Fruit fly (Drosophila melanogaster) whole organism, embryonic: Measurements from ENCODE around the gene CG15439.

Experiments used
- Bgb ChIP-seq: fragments of 200-800 bp; sonication (Bioruptor generic); IDR thresholded peaks from 2 replicates; pipeline ENCODE4 v1.3.6; 2022; ENCODE audit warnings: missing biosample characterization, missing genetic modification characterization; ENCODE audit not compliant: partially characterized antibody
- CG10147 ChIP-seq: fragments of 200-800 bp; sonication (Bioruptor generic); optimal IDR thresholded peaks from 2 replicates; lab custom pipeline; 2019; ENCODE audit warnings: missing biosample characterization, mild to moderate bottlenecking, missing genetic modification characterization, moderate library complexity
- CG10366 ChIP-seq: fragments of 200-800 bp; sonication (Bioruptor generic); IDR thresholded peaks from 2 replicates; pipeline ENCODE4 v1.3.6; 2022; ENCODE audit warnings: missing biosample characterization, missing genetic modification characterization
- CG10462 ChIP-seq: fragments of 200-800 bp; sonication (Bioruptor generic); optimal IDR thresholded peaks from 2 replicates; lab custom pipeline; 2016; ENCODE audit warnings: missing biosample characterization, missing genetic modification characterization
- CG11456 ChIP-seq: fragments of 200-800 bp; sonication (Bioruptor generic); IDR thresholded peaks from 3 replicates; pipeline ENCODE4 v1.3.6; 2022; ENCODE audit warnings: missing biosample characterization, missing genetic modification characterization
- CG11560 ChIP-seq: fragments of 200-800 bp; sonication (Bioruptor generic); IDR thresholded peaks from 3 replicates; pipeline ENCODE4 v1.3.6; 2022; ENCODE audit warnings: missing biosample characterization, missing genetic modification characterization
- CG13287 ChIP-seq: fragments of 200-800 bp; sonication (Bioruptor generic); IDR thresholded peaks from 2 replicates; pipeline ENCODE4 v1.3.6; 2022; ENCODE audit warnings: missing biosample characterization, missing genetic modification characterization; ENCODE audit not compliant: partially characterized antibody
- CG13424 ChIP-seq: fragments of 200-800 bp; sonication (Bioruptor generic); optimal IDR thresholded peaks from 2 replicates; lab custom pipeline; 2019; ENCODE audit warnings: missing biosample characterization, mild to moderate bottlenecking, missing genetic modification characterization, moderate library complexity
- CG14965 ChIP-seq: fragments of 200-800 bp; sonication (Bioruptor generic); optimal IDR thresholded peaks from 2 replicates; lab custom pipeline; 2016; ENCODE audit warnings: missing biosample characterization, missing genetic modification characterization, borderline replicate concordance
- CG15601 ChIP-seq: fragments of 200-800 bp; sonication (Bioruptor generic); optimal IDR thresholded peaks from 3 replicates; lab custom pipeline; 2019; ENCODE audit warnings: missing biosample characterization, mild to moderate bottlenecking, missing genetic modification characterization, moderate library complexity
- CG17912 ChIP-seq: fragments of 200-800 bp; sonication (Bioruptor generic); optimal IDR thresholded peaks from 2 replicates; lab custom pipeline; 2018; ENCODE audit warnings: missing biosample characterization, mild to moderate bottlenecking, missing genetic modification characterization
- CG18764 ChIP-seq: fragments of 200-800 bp; sonication (Bioruptor generic); optimal IDR thresholded peaks from 3 replicates; lab custom pipeline; 2016; ENCODE audit warnings: missing biosample characterization, missing genetic modification characterization
- CG2712 ChIP-seq: fragments of 200-800 bp; optimal IDR thresholded peaks from 3 replicates; lab custom pipeline; 2019; ENCODE audit warnings: missing biosample characterization, mild to moderate bottlenecking, missing genetic modification characterization, moderate library complexity
- CG30403 ChIP-seq: fragments of 200-800 bp; sonication (Bioruptor generic); optimal IDR thresholded peaks from 3 replicates; lab custom pipeline; 2016; ENCODE audit warnings: missing biosample characterization, missing genetic modification characterization
- CG33213 ChIP-seq: fragments of 200-800 bp; sonication (Bioruptor generic); optimal IDR thresholded peaks from 3 replicates; lab custom pipeline; 2016; ENCODE audit warnings: missing biosample characterization, missing genetic modification characterization
- CG34376 ChIP-seq: fragments of 200-800 bp; sonication (Bioruptor generic); optimal IDR thresholded peaks from 2 replicates; lab custom pipeline; 2018; ENCODE audit warnings: missing biosample characterization, mild to moderate bottlenecking, missing genetic modification characterization
- CG42726 ChIP-seq: fragments of 200-800 bp; sonication (Bioruptor generic); IDR thresholded peaks from 2 replicates; pipeline ENCODE4 v1.3.6; 2022; ENCODE audit warnings: missing biosample characterization, missing genetic modification characterization; ENCODE audit not compliant: partially characterized antibody
- CG5245 ChIP-seq: fragments of 200-800 bp; sonication (Bioruptor generic); optimal IDR thresholded peaks from 3 replicates; lab custom pipeline; 2016; ENCODE audit warnings: missing biosample characterization, missing genetic modification characterization
- CG5953 ChIP-seq: fragments of 200-800 bp; sonication (Bioruptor generic); IDR thresholded peaks from 2 replicates; pipeline ENCODE4 v1.3.6; 2022; ENCODE audit warnings: missing biosample characterization, missing genetic modification characterization
- CG8281 ChIP-seq: fragments of 200-800 bp; sonication (Bioruptor generic); optimal IDR thresholded peaks from 2 replicates; lab custom pipeline; 2018; ENCODE audit warnings: missing biosample characterization, mild to moderate bottlenecking, missing genetic modification characterization, moderate library complexity
- CG9876 ChIP-seq: fragments of 200-800 bp; sonication (Bioruptor generic); optimal IDR thresholded peaks from 2 replicates; lab custom pipeline; 2016; ENCODE audit warnings: missing biosample characterization, missing genetic modification characterization
- E2f2 ChIP-seq: fragments of 200-800 bp; sonication (Bioruptor generic); IDR thresholded peaks from 2 replicates; pipeline ENCODE4 v1.3.6; 2022; ENCODE audit warnings: missing biosample characterization, missing genetic modification characterization
- Gsc ChIP-seq: fragments of 200-800 bp; sonication (Bioruptor generic); IDR thresholded peaks from 2 replicates; pipeline ENCODE4 v1.3.6; 2022; ENCODE audit warnings: missing biosample characterization, missing genetic modification characterization
- HLH3B ChIP-seq: fragments of 200-800 bp; sonication (Bioruptor generic); IDR thresholded peaks from 2 replicates; pipeline ENCODE4 v1.3.6; 2022; ENCODE audit warnings: missing biosample characterization, missing genetic modification characterization
- HmgZ ChIP-seq: fragments of 200-800 bp; sonication (Bioruptor generic); optimal IDR thresholded peaks from 2 replicates; lab custom pipeline; 2018; ENCODE audit warnings: missing biosample characterization, mild to moderate bottlenecking, missing genetic modification characterization
- Hmx ChIP-seq: fragments of 200-800 bp; sonication (Bioruptor generic); optimal IDR thresholded peaks from 2 replicates; lab custom pipeline; 2016; ENCODE audit warnings: missing biosample characterization, missing genetic modification characterization
- Jarid2 ChIP-seq: fragments of 200-800 bp; sonication (Bioruptor generic); optimal IDR thresholded peaks from 3 replicates; lab custom pipeline; 2017; ENCODE audit warnings: mild to moderate bottlenecking, missing biosample characterization, missing genetic modification reagents, missing genetic modification characterization
- Med ChIP-seq: fragments of 200-800 bp; sonication (Bioruptor generic); peaks from one replicate; lab custom pipeline; 2016; ENCODE audit warnings: missing biosample characterization, missing genetic modification characterization, mild to moderate bottlenecking, inconsistent platforms, moderate library complexity
- Myb ChIP-seq: fragments of 200-800 bp; sonication (Bioruptor generic); optimal IDR thresholded peaks from 2 replicates; lab custom pipeline; 2016; ENCODE audit warnings: missing biosample characterization, missing genetic modification characterization
- Optix ChIP-seq: fragments of 200-800 bp; sonication (Bioruptor generic); IDR thresholded peaks from 3 replicates; pipeline ENCODE4 v1.3.6; 2022; ENCODE audit warnings: missing biosample characterization, missing genetic modification characterization
- Ptx1 ChIP-seq: fragments of 200-800 bp; sonication (Bioruptor generic); IDR thresholded peaks from 2 replicates; pipeline ENCODE4 v1.3.6; 2022; ENCODE audit warnings: missing biosample characterization, missing genetic modification characterization
- Scr ChIP-seq: fragments of 200-800 bp; sonication (Bioruptor generic); IDR thresholded peaks from 2 replicates; pipeline ENCODE4 v1.3.6; 2022; ENCODE audit warnings: missing biosample characterization, missing genetic modification characterization; ENCODE audit not compliant: partially characterized antibody
- Spps ChIP-seq: fragments of 200-800 bp; sonication (Bioruptor generic); optimal IDR thresholded peaks from 2 replicates; lab custom pipeline; 2018; ENCODE audit warnings: missing biosample characterization, mild to moderate bottlenecking, missing genetic modification characterization
- al ChIP-seq: fragments of 200-800 bp; sonication (Bioruptor generic); IDR thresholded peaks from 2 replicates; pipeline ENCODE4 v1.3.6; 2022; ENCODE audit warnings: missing biosample characterization, missing genetic modification characterization
- bbx ChIP-seq: fragments of 200-800 bp; sonication (Bioruptor generic); IDR thresholded peaks from 2 replicates; pipeline ENCODE4 v1.3.6; 2022; ENCODE audit warnings: missing biosample characterization, missing genetic modification characterization; ENCODE audit not compliant: partially characterized antibody
- cato ChIP-seq: fragments of 200-800 bp; sonication (Bioruptor generic); optimal IDR thresholded peaks from 2 replicates; lab custom pipeline; 2016; ENCODE audit warnings: missing biosample characterization, missing genetic modification characterization, borderline replicate concordance
- chif ChIP-seq, 2 experiments: fragments of 200-800 bp; sonication (Bioruptor generic); optimal IDR thresholded peaks; 3 replicates each; lab custom pipeline; 2016; ENCODE audit warnings: missing biosample characterization in 2 of 2, missing genetic modification characterization in 2 of 2
- fd3F ChIP-seq: fragments of 200-800 bp; sonication (Bioruptor generic); optimal IDR thresholded peaks from 2 replicates; lab custom pipeline; 2018; ENCODE audit warnings: missing biosample characterization, mild to moderate bottlenecking, missing genetic modification characterization, moderate library complexity
- fru ChIP-seq: fragments of >200 bp; optimal IDR thresholded peaks from 2 replicates; lab custom pipeline; 2017
- insv ChIP-seq, 2 experiments: fragments of 200-800 bp; sonication (Bioruptor generic); optimal IDR thresholded peaks; 3 replicates each; lab custom pipeline; 2016 to 2018; ENCODE audit warnings: missing biosample characterization in 2 of 2, missing genetic modification characterization in 2 of 2
- mld ChIP-seq: fragments of 200-800 bp; sonication (Bioruptor generic); IDR thresholded peaks from 3 replicates; pipeline ENCODE4 v1.3.6; 2022; ENCODE audit warnings: missing biosample characterization, missing genetic modification characterization; ENCODE audit not compliant: partially characterized antibody
- otp ChIP-seq: fragments of 200-800 bp; sonication (Bioruptor generic); IDR thresholded peaks from 3 replicates; pipeline ENCODE4, ENCODE4 v1.3.6; 2022; ENCODE audit warnings: missing biosample characterization, missing genetic modification characterization
- p53 ChIP-seq: fragments of 200-800 bp; sonication (Bioruptor generic); optimal IDR thresholded peaks from 2 replicates; lab custom pipeline; 2016; ENCODE audit warnings: missing biosample characterization, missing genetic modification characterization
- pita ChIP-seq: fragments of 200-800 bp; sonication (Bioruptor generic); optimal IDR thresholded peaks from 2 replicates; lab custom pipeline; 2017; ENCODE audit warnings: missing biosample characterization, mild to moderate bottlenecking, missing genetic modification characterization
- sim ChIP-seq: fragments of 200-800 bp; sonication (Bioruptor generic); IDR thresholded peaks from 2 replicates; pipeline ENCODE4 v1.3.6; 2022; ENCODE audit warnings: missing biosample characterization, missing genetic modification characterization
- sug ChIP-seq: fragments of 200-800 bp; optimal IDR thresholded peaks from 2 replicates; lab custom pipeline; 2019; ENCODE audit warnings: missing biosample characterization, mild to moderate bottlenecking, missing genetic modification characterization, moderate library complexity
- tap ChIP-seq: fragments of 200-800 bp; optimal IDR thresholded peaks from 3 replicates; lab custom pipeline; 2019; ENCODE audit warnings: missing biosample characterization, mild to moderate bottlenecking, missing genetic modification characterization, moderate library complexity
- trh ChIP-seq: fragments of 200-800 bp; sonication (Bioruptor generic); optimal IDR thresholded peaks from 2 replicates; lab custom pipeline; 2016; ENCODE audit warnings: missing biosample characterization, missing genetic modification characterization
- z ChIP-seq: fragments of 200-800 bp; sonication (Bioruptor generic); IDR thresholded peaks from 3 replicates; pipeline ENCODE4 v1.3.6; 2022; ENCODE audit warnings: missing biosample characterization, missing genetic modification characterization
- zen ChIP-seq: fragments of 200-800 bp; sonication (Bioruptor generic); optimal IDR thresholded peaks from 3 replicates; lab custom pipeline; 2018; ENCODE audit warnings: missing biosample characterization, mild to moderate bottlenecking, missing genetic modification characterization, moderate library complexity

CG15439 gene

dm6 chr2L:4454009-4454689, 1.3 kb upstream of the CG15439 start, which contains the start of the genes Secp43 and ND-B8 (continued):
- no peak for TF ChIP-seq al (GFP tag; lab: Robert Waterston, UW)
- no peak for TF ChIP-seq Jarid2 (GFP tag; lab: Kevin White, UChicago)
- no peak for TF ChIP-seq otp
- no peak for TF ChIP-seq p53
- no peak for TF ChIP-seq CG15601 (tag; lab: Kevin White, UChicago)
- TF ChIP-seq CG17912 (GFP tag; lab: Kevin White, UChicago), result peak; percentile 11
- TF ChIP-seq CG18764 (GFP tag; lab: Kevin White, UChicago), result no peak
- TF ChIP-seq Hmx, result no peak
- TF ChIP-seq CG13424 (tag; lab: Kevin White, UChicago), result peak; percentile 23
- no peak for TF ChIP-seq CG14965 (GFP tag; lab: Kevin White, UChicago)
- TF ChIP-seq tap (tag; lab: Kevin White, UChicago), result no peak
- peak; percentile 82 for TF ChIP-seq CG13287
- TF ChIP-seq zen (tag; lab: Kevin White, UChicago), result peak; percentile 59
- peak; percentile 68 for TF ChIP-seq E2f2 (GFP tag; lab: Robert Waterston, UW)
- TF ChIP-seq CG9876 (GFP tag; lab: Kevin White, UChicago), result no peak
- TF ChIP-seq z (GFP tag; lab: Robert Waterston, UW), result no peak
- peak; percentile 99 for TF ChIP-seq Myb (GFP tag; lab: Kevin White, UChicago)
- peak; percentile 90 for TF ChIP-seq pita (GFP tag; lab: Kevin White, UChicago)
- no peak for TF ChIP-seq sim (GFP tag; lab: Robert Waterston, UW)
- TF ChIP-seq CG10462 (GFP tag; lab: Kevin White, UChicago), result no peak
- TF ChIP-seq Med (GFP tag; lab: Kevin White, UChicago), result peak; percentile 81
- peak; percentile 81 for TF ChIP-seq bbx (GFP tag; lab: Robert Waterston, UW)
- TF ChIP-seq Bgb (GFP tag; lab: Robert Waterston, UW), result peak; percentile 84
- no peak for TF ChIP-seq CG11456 (GFP tag; lab: Robert Waterston, UW)
- peak; percentile 73; the same call in 2 of the 3 replicates for TF ChIP-seq mld (GFP tag; lab: Robert Waterston, UW)
- TF ChIP-seq HLH3B (GFP tag; lab: Robert Waterston, UW), result no peak
- TF ChIP-seq CG10147 (GFP tag; lab: Kevin White, UChicago), result peak; percentile 0
- peak; percentile 83 for TF ChIP-seq CG42726 (GFP tag; lab: Robert Waterston, UW)
- peak; percentile 61 for TF ChIP-seq sug (tag; lab: Kevin White, UChicago)
- peak in 1 of 2 experiments; percentile 18 for TF ChIP-seq insv (GFP tag; optimal IDR thresholded peaks at IDR 0.05; lab: Kevin White, UChicago)
- TF ChIP-seq cato (GFP tag; lab: Kevin White, UChicago), result no peak
- TF ChIP-seq CG33213 (GFP tag; lab: Kevin White, UChicago), result peak; percentile 39
- TF ChIP-seq chif (GFP tag; optimal IDR thresholded peaks at IDR 0.05; lab: Kevin White, UChicago), result no peak
- no peak for TF ChIP-seq fd3F
- peak; percentile 82 for TF ChIP-seq CG34376 (GFP tag; lab: Kevin White, UChicago)
- TF ChIP-seq CG30403 (GFP tag; lab: Kevin White, UChicago), result no peak
- no peak for TF ChIP-seq fru (lab: Kevin White, UChicago)
- TF ChIP-seq Optix (GFP tag; lab: Robert Waterston, UW), result no peak
- no peak for TF ChIP-seq Spps (tag; lab: Kevin White, UChicago)
- TF ChIP-seq CG10366 (GFP tag; lab: Robert Waterston, UW), result no peak
- TF ChIP-seq Ptx1 (GFP tag; lab: Robert Waterston, UW), result no peak
- peak; percentile 41 for TF ChIP-seq CG2712 (tag; lab: Kevin White, UChicago)
- no peak for TF ChIP-seq Gsc (GFP tag; lab: Robert Waterston, UW)
- TF ChIP-seq CG8281 (tag; lab: Kevin White, UChicago), result no peak
- no peak for TF ChIP-seq trh
- peak; percentile 74 for TF ChIP-seq Scr (GFP tag; lab: Robert Waterston, UW)
- TF ChIP-seq HmgZ, result peak; percentile 73
- peak; percentile 90 for TF ChIP-seq CG11560 (tag; lab: Robert Waterston, UW)
- no peak for TF ChIP-seq CG5245 (GFP tag; lab: Kevin White, UChicago)
- TF ChIP-seq CG5953 (GFP tag; lab: Robert Waterston, UW), result no peak
